Fruit fly (Drosophila melanogaster): ENCODE data around the gene CG14556.

The CG14556 gene

dm6 chr3R:26121108-26121507 is 5.4 kb upstream of the CG14556 start (continued):
- TF ChIP-seq CG3281 (GFP tag; optimal IDR thresholded peaks at IDR 0.05) (peak; percentile 70), Fer1 (GFP tag; optimal IDR thresholded peaks at IDR 0.05) (peak; percentile 47), CG17361 (GFP tag; IDR thresholded peaks at IDR 0.05) (peak; percentile 28; the same call in 1 of the 3 replicates), Oli (tag; optimal IDR thresholded peaks at IDR 0.05) (peak; percentile 36), exex (tag; optimal IDR thresholded peaks at IDR 0.05) (peak; percentile 19), CG10274 (GFP tag; optimal IDR thresholded peaks at IDR 0.05) (peak; percentile 25), sug (tag; optimal IDR thresholded peaks at IDR 0.05) (peak; percentile 30), Eip74EF (GFP tag; optimal IDR thresholded peaks at IDR 0.05) (no peak), Med (GFP tag) (peak; percentile 81), rib (GFP tag; IDR thresholded peaks at IDR 0.05) (0 out of 2 replicates have a peak, but pooled peaks have one; percentile 23), lmd (GFP tag; IDR thresholded peaks at IDR 0.05) (peak; percentile 51; the same call in 1 of the 2 replicates), CG6813 (GFP tag; optimal IDR thresholded peaks at IDR 0.05) (peak; percentile 41), pan (optimal IDR thresholded peaks at IDR 0.05) (no peak), pan (GFP tag; optimal IDR thresholded peaks at IDR 0.05 in 1 of 2, IDR thresholded peaks at IDR 0.05 in 1 of 2) (peak in 1 of 2 experiments; percentile 23), CG11695 (GFP tag; IDR thresholded peaks at IDR 0.05) (peak; percentile 69; the same call in 2 of the 3 replicates), CG17385 (GFP tag; optimal IDR thresholded peaks at IDR 0.05) (peak; percentile 26), luna (GFP tag; optimal IDR thresholded peaks at IDR 0.05) (peak; percentile 22), CG2889 (GFP tag; IDR thresholded peaks at IDR 0.05) (no peak), klu (GFP tag; IDR thresholded peaks at IDR 0.05) (0 out of 2 replicates have a peak, but pooled peaks have one; percentile 28), CG6689 (GFP tag; IDR thresholded peaks at IDR 0.05) (peak; percentile 49; the same call in 1 of the 2 replicates)

- TF ChIP-seq CG13894 (tag; optimal IDR thresholded peaks at IDR 0.05) (no peak), D19B (GFP tag; optimal IDR thresholded peaks at IDR 0.05) (no peak), CG11695 (GFP tag; IDR thresholded peaks at IDR 0.05) (peak; percentile 62; the same call in 1 of the 3 replicates), CG14441 (GFP tag; IDR thresholded peaks at IDR 0.05) (0 out of 2 replicates have a peak, but pooled peaks have one; percentile 47), CG17359 (tag; optimal IDR thresholded peaks at IDR 0.05) (peak; percentile 52), CG14050 (GFP tag; IDR thresholded peaks at IDR 0.05) (no peak), CG17802 (tag; optimal IDR thresholded peaks at IDR 0.05) (no peak), CG6683 (GFP tag; optimal IDR thresholded peaks at IDR 0.05) (no peak), chif (GFP tag; optimal IDR thresholded peaks at IDR 0.05) (peak; percentile 7 to 50), Med (GFP tag) (peak; percentile 61), Ada2b (GFP tag; IDR thresholded peaks at IDR 0.05) (peak; percentile 53), p53 (GFP tag; optimal IDR thresholded peaks at IDR 0.05) (no peak), CG11560 (tag; IDR thresholded peaks at IDR 0.05) (0 out of 3 replicates have a peak, but pooled peaks have one; percentile 41), Rx (GFP tag; IDR thresholded peaks at IDR 0.05) (0 out of 2 replicates have a peak, but pooled peaks have one; percentile 10), CG10565 (GFP tag; optimal IDR thresholded peaks at IDR 0.05) (no peak), MBD-R2 (GFP tag; IDR thresholded peaks at IDR 0.05) (no peak), Blimp-1 (GFP tag; optimal IDR thresholded peaks at IDR 0.05) (peak; percentile 3), esg (GFP tag; conservative IDR thresholded peaks at IDR 0.05) (peak; percentile 37; the same call in 1 of the 2 replicates), oc (tag; optimal IDR thresholded peaks at IDR 0.05) (peak; percentile 1), prd (optimal IDR thresholded peaks at IDR 0.05) (no peak), prd (GFP tag; IDR thresholded peaks at IDR 0.05) (peak; percentile 48; the same call in 2 of the 3 replicates), slbo (GFP tag; IDR thresholded peaks at IDR 0.05) (peak; percentile 74), ase (GFP tag; IDR thresholded peaks at IDR 0.05) (peak; percentile 58; the same call in 1 of the 3 replicates), CG12071 (GFP tag; optimal IDR thresholded peaks at IDR 0.05) (peak; percentile 33), bsh (GFP tag; optimal IDR thresholded peaks at IDR 0.05) (peak in 1 of 2 experiments; percentile 8), CG15269 (tag; optimal IDR thresholded peaks at IDR 0.05) (peak; percentile 61), Dbx (GFP tag; IDR thresholded peaks at IDR 0.05) (peak; percentile 58; the same call in 1 of the 3 replicates), scrt (GFP tag; optimal IDR thresholded peaks at IDR 0.05) (no peak), CG13775 (GFP tag; optimal IDR thresholded peaks at IDR 0.05) (no peak), B-H1 (GFP tag; IDR thresholded peaks at IDR 0.05) (no peak), ttk (GFP tag; IDR thresholded peaks at IDR 0.05) (peak; percentile 56), Abd-B (GFP tag; optimal IDR thresholded peaks at IDR 0.05) (no peak)
These were observed 4.7 kb upstream of the CG14556 start for dm6 chr3R:26121785-26122184.

Data from whole organism, embryonic.